Fruit fly (Drosophila melanogaster) whole organism, embryonic: Measurements from ENCODE around the gene fz3.

Experiments used
- ATbp ChIP-seq: fragments of 200-800 bp; sonication (Bioruptor generic); optimal IDR thresholded peaks from 2 replicates; lab custom pipeline; 2017; ENCODE audit warnings: missing biosample characterization, mild to moderate bottlenecking, missing genetic modification characterization, missing genetic modification reagents
- CG13894 ChIP-seq: fragments of 200-800 bp; sonication (Bioruptor generic); optimal IDR thresholded peaks from 3 replicates; lab custom pipeline; 2018; ENCODE audit warnings: missing biosample characterization, mild to moderate bottlenecking, missing genetic modification characterization, moderate library complexity
- CG1529 ChIP-seq: fragments of 200-800 bp; sonication (Bioruptor generic); optimal IDR thresholded peaks from 3 replicates; lab custom pipeline; 2018; ENCODE audit warnings: missing biosample characterization, missing genetic modification characterization
- CG15601 ChIP-seq: fragments of 200-800 bp; sonication (Bioruptor generic); optimal IDR thresholded peaks from 3 replicates; lab custom pipeline; 2019; ENCODE audit warnings: missing biosample characterization, mild to moderate bottlenecking, missing genetic modification characterization, moderate library complexity
- CG17361 ChIP-seq: fragments of 200-800 bp; sonication (Bioruptor generic); IDR thresholded peaks from 3 replicates; pipeline ENCODE4 v1.3.6; 2022; ENCODE audit warnings: missing biosample characterization, missing genetic modification characterization
- CG3065 ChIP-seq: fragments of 200-800 bp; sonication (Bioruptor generic); optimal IDR thresholded peaks from 2 replicates; lab custom pipeline; 2016; ENCODE audit warnings: missing biosample characterization, missing genetic modification characterization
- CG4617 ChIP-seq: fragments of 200-800 bp; sonication (Bioruptor generic); optimal IDR thresholded peaks from 3 replicates; lab custom pipeline; 2016; ENCODE audit warnings: missing biosample characterization, missing genetic modification characterization, borderline replicate concordance
- CG7963 ChIP-seq: fragments of 200-800 bp; sonication (Bioruptor generic); IDR thresholded peaks from 3 replicates; pipeline ENCODE4 v1.3.6; 2022; ENCODE audit warnings: missing biosample characterization, missing genetic modification characterization; ENCODE audit not compliant: partially characterized antibody
- CG9609 ChIP-seq: fragments of 200-800 bp; sonication (Bioruptor generic); optimal IDR thresholded peaks from 3 replicates; lab custom pipeline; 2016; ENCODE audit warnings: missing biosample characterization, missing genetic modification characterization
- Ets65A ChIP-seq: fragments of 200-800 bp; sonication (Bioruptor generic); peaks from one replicate; lab custom pipeline; 2016; ENCODE audit warnings: missing biosample characterization, missing genetic modification characterization
- Ets97D ChIP-seq: fragments of 200-800 bp; sonication (Bioruptor generic); optimal IDR thresholded peaks from 3 replicates; lab custom pipeline; 2016; ENCODE audit warnings: missing biosample characterization, missing genetic modification characterization
- Gsc ChIP-seq: fragments of 200-800 bp; sonication (Bioruptor generic); IDR thresholded peaks from 2 replicates; pipeline ENCODE4 v1.3.6; 2022; ENCODE audit warnings: missing biosample characterization, missing genetic modification characterization
- HLHmδ ChIP-seq: fragments of 200-800 bp; sonication (Bioruptor generic); optimal IDR thresholded peaks from 2 replicates; lab custom pipeline; 2018; ENCODE audit warnings: missing biosample characterization, mild to moderate bottlenecking, missing genetic modification characterization, moderate library complexity
- Hey ChIP-seq: fragments of 200-800 bp; sonication (Bioruptor generic); optimal IDR thresholded peaks from 3 replicates; lab custom pipeline; 2018; ENCODE audit warnings: missing biosample characterization, mild to moderate bottlenecking, missing genetic modification characterization
- Myb ChIP-seq: fragments of 200-800 bp; sonication (Bioruptor generic); optimal IDR thresholded peaks from 2 replicates; lab custom pipeline; 2016; ENCODE audit warnings: missing biosample characterization, missing genetic modification characterization
- Nf-YC ChIP-seq: fragments of 200-800 bp; optimal IDR thresholded peaks from 3 replicates; lab custom pipeline; 2019; ENCODE audit warnings: missing biosample characterization, mild to moderate bottlenecking, missing genetic modification characterization, moderate library complexity
- Optix ChIP-seq: fragments of 200-800 bp; sonication (Bioruptor generic); IDR thresholded peaks from 3 replicates; pipeline ENCODE4 v1.3.6; 2022; ENCODE audit warnings: missing biosample characterization, missing genetic modification characterization
- Ravus ChIP-seq: fragments of 200-800 bp; sonication (Bioruptor generic); IDR thresholded peaks from 2 replicates; pipeline ENCODE4 v1.3.6; 2022; ENCODE audit warnings: missing biosample characterization, missing genetic modification characterization
- danr ChIP-seq: fragments of 200-800 bp; sonication (Bioruptor generic); IDR thresholded peaks from 2 replicates; pipeline ENCODE4 v1.3.6; 2022; ENCODE audit warnings: missing biosample characterization, missing genetic modification characterization
- disco-r ChIP-seq: fragments of 200-800 bp; sonication (Bioruptor generic); optimal IDR thresholded peaks from 2 replicates; lab custom pipeline; 2016; ENCODE audit warnings: missing biosample characterization, missing genetic modification characterization
- gfzf ChIP-seq: fragments of 200-800 bp; sonication (Bioruptor generic); optimal IDR thresholded peaks from 2 replicates; lab custom pipeline; 2016; ENCODE audit warnings: missing biosample characterization, mild to moderate bottlenecking, missing genetic modification characterization, moderate library complexity
- grn ChIP-seq: fragments of 200-800 bp; sonication (Bioruptor generic); optimal IDR thresholded peaks from 3 replicates; lab custom pipeline; 2017; ENCODE audit warnings: missing biosample characterization, missing genetic modification characterization
- kay ChIP-seq: fragments of 200-800 bp; sonication (Bioruptor generic); optimal IDR thresholded peaks from 2 replicates; lab custom pipeline; 2016; ENCODE audit warnings: missing biosample characterization, missing genetic modification characterization
- otp ChIP-seq: fragments of 200-800 bp; sonication (Bioruptor generic); IDR thresholded peaks from 3 replicates; pipeline ENCODE4, ENCODE4 v1.3.6; 2022; ENCODE audit warnings: missing biosample characterization, missing genetic modification characterization
- pros ChIP-seq: fragments of 200-800 bp; sonication (Bioruptor generic); optimal IDR thresholded peaks from 3 replicates; lab custom pipeline; 2019; ENCODE audit warnings: missing biosample characterization, mild to moderate bottlenecking, missing genetic modification characterization, moderate library complexity
- sens ChIP-seq: fragments of 200-800 bp; sonication (Bioruptor generic); peaks from one replicate; lab custom pipeline; 2016; ENCODE audit warnings: missing biosample characterization, missing genetic modification characterization
- sens-2 ChIP-seq: fragments of 200-800 bp; sonication (Bioruptor generic); IDR thresholded peaks from 2 replicates; pipeline ENCODE4 v1.3.6; 2022; ENCODE audit warnings: missing biosample characterization, missing genetic modification characterization
- stwl ChIP-seq: fragments of 200-800 bp; sonication (Bioruptor generic); optimal IDR thresholded peaks from 3 replicates; lab custom pipeline; 2018; ENCODE audit warnings: missing biosample characterization, mild to moderate bottlenecking, missing genetic modification characterization, moderate library complexity
- tup ChIP-seq: fragments of 200-800 bp; sonication (Bioruptor generic); optimal IDR thresholded peaks from 2 replicates; lab custom pipeline; 2016; ENCODE audit warnings: missing biosample characterization, mild to moderate bottlenecking, missing genetic modification characterization, moderate library complexity
- z ChIP-seq: fragments of 200-800 bp; sonication (Bioruptor generic); IDR thresholded peaks from 3 replicates; pipeline ENCODE4 v1.3.6; 2022; ENCODE audit warnings: missing biosample characterization, missing genetic modification characterization

Gene fz3

dm6 chrX:805907-806306 is 36.2 kb downstream of the fz3 start, which contains the start of gene Sec22 (continued):
- no peak for TF ChIP-seq Nf-YC (tag; lab: Kevin White, UChicago)
- TF ChIP-seq disco-r (GFP tag; lab: Kevin White, UChicago): no peak
- peak; percentile 74 for TF ChIP-seq gfzf (GFP tag; lab: Kevin White, UChicago)
- TF ChIP-seq CG7963 (GFP tag; lab: Robert Waterston, UW): no peak
- no peak for TF ChIP-seq otp (GFP tag; lab: Robert Waterston, UW)
- TF ChIP-seq CG4617 (GFP tag; lab: Kevin White, UChicago): peak; percentile 51
- no peak for TF ChIP-seq sens-2
- peak; percentile 93 for TF ChIP-seq Ets97D (GFP tag; lab: Kevin White, UChicago)
- peak; percentile 57 for TF ChIP-seq stwl (tag; lab: Kevin White, UChicago)
- TF ChIP-seq Ravus (GFP tag; lab: Robert Waterston, UW): no peak
- TF ChIP-seq CG1529 (GFP tag; lab: Kevin White, UChicago): no peak
- peak; percentile 17 for TF ChIP-seq Myb
- 0 out of 3 replicates have a peak, but pooled peaks have one; percentile 20 for TF ChIP-seq CG17361 (GFP tag; lab: Robert Waterston, UW)
- no peak for TF ChIP-seq CG9609
- TF ChIP-seq kay: no peak

dm6 chrX:824961-825360 is 55.2 kb downstream of the fz3 start:
- TF ChIP-seq CG13894: peak; percentile 67
- peak; percentile 74 for TF ChIP-seq Ets65A (GFP tag; lab: Kevin White, UChicago)
- TF ChIP-seq CG15601 (tag; lab: Kevin White, UChicago): peak; percentile 9
- peak; percentile 28 for TF ChIP-seq ATbp (GFP tag; lab: Kevin White, UChicago)
- TF ChIP-seq CG3065: no peak
- peak; percentile 40 for TF ChIP-seq Hey (tag; lab: Kevin White, UChicago)
- no peak for TF ChIP-seq Optix (GFP tag; lab: Robert Waterston, UW)
- TF ChIP-seq tup (GFP tag; lab: Kevin White, UChicago): no peak
- peak; percentile 57 for TF ChIP-seq pros (GFP tag; lab: Kevin White, UChicago)
- TF ChIP-seq sens (GFP tag; lab: Kevin White, UChicago): peak; percentile 1
- TF ChIP-seq grn (GFP tag; lab: Kevin White, UChicago): peak; percentile 23
- no peak for TF ChIP-seq Gsc (GFP tag; lab: Robert Waterston, UW)
- TF ChIP-seq HLHmδ: peak; percentile 35
- peak; percentile 78; the same call in 2 of the 3 replicates for TF ChIP-seq z (GFP tag; lab: Robert Waterston, UW)
- TF ChIP-seq danr (GFP tag; lab: Robert Waterston, UW): no peak
